Fruit fly (Drosophila melanogaster) whole organism, wandering third instar larva: ENCODE data around the gene RpL23A.

ENCODE experiments used
- CG32264 ChIP-seq: fragments of 200-800 bp; sonication (Bioruptor generic); optimal IDR thresholded peaks from 2 replicates; lab custom pipeline; 2016; ENCODE audit warnings: missing biosample characterization, missing genetic modification characterization
- CG9705 ChIP-seq: fragments of 200-800 bp; sonication (Bioruptor generic); optimal IDR thresholded peaks from 2 replicates; lab custom pipeline; 2018; ENCODE audit warnings: missing biosample characterization, mild to moderate bottlenecking, missing genetic modification characterization
- Rel ChIP-seq, 2 experiments: fragments of 200-800 bp; sonication (Bioruptor generic) in 1 of 2; optimal IDR thresholded peaks; 2 replicates in 1 of 2; 3 replicates in 1 of 2; lab custom pipeline; 2016 to 2019; ENCODE audit warnings: mild to moderate bottlenecking in 2 of 2, missing biosample characterization in 2 of 2, missing genetic modification characterization in 2 of 2, moderate library complexity in 1 of 2

dm6 chr3L:1629064-1629777 is 39.2 kb downstream of the RpL23A start, which contains the start of gene GC:
- TF ChIP-seq CG32264 (GFP tag; lab: Kevin White, UChicago), result no peak
- TF ChIP-seq CG9705, result no peak
- TF ChIP-seq Rel (GFP tag; optimal IDR thresholded peaks at IDR 0.05; lab: Kevin White, UChicago), result no peak
- TF ChIP-seq Rel (tag; optimal IDR thresholded peaks at IDR 0.05; lab: Kevin White, UChicago), result no peak
